Fruit fly (Drosophila melanogaster): Measurements from ENCODE around the gene CG7829.
A peak's percentile ranks its signal among the peaks of the same experiment; 100 is the strongest.

CG7829 gene

dm6 chr3R:29806682-29807393 is 10.7 kb downstream of the CG7829 start, which contains the start of the genes ca and ncd (continued):
- TF ChIP-seq D (optimal IDR thresholded peaks at IDR 0.05), result peak; percentile 56
- TF ChIP-seq D (GFP tag; optimal IDR thresholded peaks at IDR 0.05), result no peak
- TF ChIP-seq Sry-β (GFP tag; optimal IDR thresholded peaks at IDR 0.05), result peak; percentile 62
- peak; percentile 41 to 88 for TF ChIP-seq crp (GFP tag; optimal IDR thresholded peaks at IDR 0.05)
- no peak for TF ChIP-seq CG5180 (GFP tag; optimal IDR thresholded peaks at IDR 0.05)
- no peak for TF ChIP-seq Dbx (GFP tag; IDR thresholded peaks at IDR 0.05)
- TF ChIP-seq C15 (GFP tag; IDR thresholded peaks at IDR 0.05), result no peak
- TF ChIP-seq CG11247 (GFP tag; IDR thresholded peaks at IDR 0.05), result no peak
- TF ChIP-seq btn (GFP tag; optimal IDR thresholded peaks at IDR 0.05), result no peak
- TF ChIP-seq CG2129 (GFP tag; IDR thresholded peaks at IDR 0.05; ENCODE audit: partially characterized antibody), result peak; percentile 47; the same call in 1 of the 2 replicates
- TF ChIP-seq CG9797 (GFP tag; optimal IDR thresholded peaks at IDR 0.05), result peak; percentile 72
- no peak for TF ChIP-seq NC2β (GFP tag; optimal IDR thresholded peaks at IDR 0.05)
- peak in 1 of 2 experiments; percentile 12 for TF ChIP-seq dpn (GFP tag; optimal IDR thresholded peaks at IDR 0.05)
- peak; percentile 1 for TF ChIP-seq CG13624 (GFP tag; optimal IDR thresholded peaks at IDR 0.05)
- TF ChIP-seq Dref (GFP tag; IDR thresholded peaks at IDR 0.05), result peak; percentile 49
- TF ChIP-seq zen2 (GFP tag; IDR thresholded peaks at IDR 0.05; ENCODE audit: partially characterized antibody), result peak; percentile 54; the same call in 2 of the 3 replicates
- peak; percentile 71 for TF ChIP-seq unc-4 (GFP tag; IDR thresholded peaks at IDR 0.05; ENCODE audit: partially characterized antibody)
- peak; percentile 56; the same call in 1 of the 2 replicates for TF ChIP-seq MBD-R2 (GFP tag; IDR thresholded peaks at IDR 0.05)
- no peak for TF ChIP-seq Hr3 (GFP tag; optimal IDR thresholded peaks at IDR 0.05)
- no peak for TF ChIP-seq hkb (optimal IDR thresholded peaks at IDR 0.05)
- no peak for TF ChIP-seq hkb (GFP tag; IDR thresholded peaks at IDR 0.05)
- TF ChIP-seq Bgb (GFP tag; IDR thresholded peaks at IDR 0.05; ENCODE audit: partially characterized antibody), result peak; percentile 77
- peak; percentile 61; the same call in 1 of the 3 replicates for TF ChIP-seq CG7963 (GFP tag; IDR thresholded peaks at IDR 0.05; ENCODE audit: partially characterized antibody)
- TF ChIP-seq CG8281 (tag; optimal IDR thresholded peaks at IDR 0.05), result no peak
- TF ChIP-seq E2f2 (GFP tag; IDR thresholded peaks at IDR 0.05), result peak; percentile 85
- TF ChIP-seq Camta (GFP tag; optimal IDR thresholded peaks at IDR 0.05), result no peak
- peak; percentile 21 for TF ChIP-seq CG12659 (GFP tag; optimal IDR thresholded peaks at IDR 0.05)
- TF ChIP-seq ftz-f1 (GFP tag; optimal IDR thresholded peaks at IDR 0.05), result peak; percentile 72
- TF ChIP-seq trem (tag; optimal IDR thresholded peaks at IDR 0.05), result peak; percentile 12
- TF ChIP-seq Taf1 (GFP tag; IDR thresholded peaks at IDR 0.05), result no peak
- TF ChIP-seq Max (GFP tag; optimal IDR thresholded peaks at IDR 0.05), result no peak
- no peak for TF ChIP-seq Gsc (GFP tag; IDR thresholded peaks at IDR 0.05)
- peak; percentile 82 for TF ChIP-seq BEAF-32 (GFP tag; optimal IDR thresholded peaks at IDR 0.05)
- no peak for TF ChIP-seq CG2120 (GFP tag; optimal IDR thresholded peaks at IDR 0.05)
- TF ChIP-seq jumu (GFP tag; optimal IDR thresholded peaks at IDR 0.05), result peak; percentile 62
- peak; percentile 72 for TF ChIP-seq Scr (GFP tag; IDR thresholded peaks at IDR 0.05; ENCODE audit: partially characterized antibody)
- TF ChIP-seq CG2116 (GFP tag; optimal IDR thresholded peaks at IDR 0.05), result peak; percentile 99
- TF ChIP-seq wek (GFP tag; optimal IDR thresholded peaks at IDR 0.05), result no peak
- no peak for TF ChIP-seq CG33213 (GFP tag; optimal IDR thresholded peaks at IDR 0.05)
- TF ChIP-seq CG7271 (tag; optimal IDR thresholded peaks at IDR 0.05), result no peak
- TF ChIP-seq Sin3A (optimal IDR thresholded peaks at IDR 0.05), result peak; percentile 96
- no peak for TF ChIP-seq B-H1 (GFP tag; IDR thresholded peaks at IDR 0.05)
- TF ChIP-seq CG31365 (tag; optimal IDR thresholded peaks at IDR 0.05), result no peak
- no peak for TF ChIP-seq CG15601 (tag; optimal IDR thresholded peaks at IDR 0.05)
- no peak for TF ChIP-seq CG9609 (GFP tag; optimal IDR thresholded peaks at IDR 0.05)
- TF ChIP-seq bowl (GFP tag; IDR thresholded peaks at IDR 0.05), result no peak
- TF ChIP-seq esg (GFP tag; conservative IDR thresholded peaks at IDR 0.05), result no peak
- peak; percentile 93 for TF ChIP-seq Myb (GFP tag; optimal IDR thresholded peaks at IDR 0.05)
- no peak for TF ChIP-seq CG9817 (tag; optimal IDR thresholded peaks at IDR 0.05)
- no peak for TF ChIP-seq dmrt99B (tag; optimal IDR thresholded peaks at IDR 0.05)

All from whole organism, embryonic.